Fruit fly (Drosophila melanogaster): ENCODE results near the gene Eig71Eh.

The Eig71Eh gene

DNA sequence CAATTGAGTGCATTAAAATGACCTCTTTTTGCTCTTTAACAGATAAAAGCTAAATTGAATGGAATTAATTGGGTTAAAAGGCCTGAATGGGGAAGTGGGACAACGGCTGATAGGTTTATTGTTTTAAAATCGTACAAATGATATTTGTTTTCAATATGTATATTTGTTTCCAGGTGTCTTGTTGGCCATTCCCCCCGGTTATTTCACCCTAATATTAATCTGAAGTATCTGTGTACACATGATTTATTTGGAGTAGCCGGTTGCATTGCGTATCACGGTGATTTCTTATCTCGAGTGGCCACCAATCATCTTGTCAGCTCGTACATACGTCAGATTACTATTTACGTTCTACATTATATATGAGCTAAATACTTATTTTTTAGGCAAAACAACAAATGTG, 22.9 kb downstream of the Eig71Eh start (continued):
- TF ChIP-seq CG6689 (GFP tag; IDR thresholded peaks at IDR 0.05) (no peak), bsh (GFP tag; optimal IDR thresholded peaks at IDR 0.05) (peak in 1 of 2 experiments; percentile 15), CG15696 (tag; optimal IDR thresholded peaks at IDR 0.05) (no peak), CG9817 (tag; optimal IDR thresholded peaks at IDR 0.05) (no peak), CG17612 (GFP tag; IDR thresholded peaks at IDR 0.05) (no peak), Hey (tag; optimal IDR thresholded peaks at IDR 0.05) (peak; percentile 9), eyg (GFP tag; optimal IDR thresholded peaks at IDR 0.05) (no peak), Dp (GFP tag; optimal IDR thresholded peaks at IDR 0.05) (no peak), sc (optimal IDR thresholded peaks at IDR 0.05) (no peak), sc (GFP tag; optimal IDR thresholded peaks at IDR 0.05) (peak; percentile 28), CG7928 (GFP tag; optimal IDR thresholded peaks at IDR 0.05) (no peak), CG34376 (GFP tag; optimal IDR thresholded peaks at IDR 0.05) (peak; percentile 45), CG14965 (GFP tag; optimal IDR thresholded peaks at IDR 0.05; ENCODE audit: borderline replicate concordance) (no peak), ewg (GFP tag; optimal IDR thresholded peaks at IDR 0.05) (no peak), CG14667 (GFP tag; IDR thresholded peaks at IDR 0.05) (no peak), chn (GFP tag; optimal IDR thresholded peaks at IDR 0.05) (no peak), CG7372 (GFP tag; IDR thresholded peaks at IDR 0.05) (no peak), ara (GFP tag; IDR thresholded peaks at IDR 0.05) (peak; percentile 50; the same call in 1 of the 2 replicates), CG32532 (GFP tag; IDR thresholded peaks at IDR 0.05) (no peak), CG1024 (GFP tag; IDR thresholded peaks at IDR 0.05) (no peak), GATAe (GFP tag; conservative IDR thresholded peaks at IDR 0.05) (no peak), yki (optimal IDR thresholded peaks at IDR 0.05) (no peak), sob (GFP tag; IDR thresholded peaks at IDR 0.05) (no peak), MBD-R2 (GFP tag; IDR thresholded peaks at IDR 0.05) (no peak), CG7963 (GFP tag; IDR thresholded peaks at IDR 0.05; ENCODE audit: partially characterized antibody) (no peak), zen (tag; optimal IDR thresholded peaks at IDR 0.05) (no peak), sens (GFP tag) (peak; percentile 60), Hr3 (GFP tag; optimal IDR thresholded peaks at IDR 0.05) (no peak), sisA (GFP tag; IDR thresholded peaks at IDR 0.05) (no peak), CG14710 (tag; optimal IDR thresholded peaks at IDR 0.05) (no peak), sug (tag; optimal IDR thresholded peaks at IDR 0.05) (peak; percentile 65), CG31388 (GFP tag; optimal IDR thresholded peaks at IDR 0.05) (no peak), CG1603 (tag; optimal IDR thresholded peaks at IDR 0.05) (peak; percentile 20), chif (GFP tag; optimal IDR thresholded peaks at IDR 0.05) (no peak), seq (GFP tag; IDR thresholded peaks at IDR 0.05) (no peak), CG4730 (GFP tag; IDR thresholded peaks at IDR 0.05) (no peak), Trl (optimal IDR thresholded peaks at IDR 0.05) (no peak), Trl (GFP tag; optimal IDR thresholded peaks at IDR 0.05) (no peak), Mad (GFP tag; optimal IDR thresholded peaks at IDR 0.05) (no peak), grn (GFP tag; optimal IDR thresholded peaks at IDR 0.05) (peak; percentile 81), CG32767 (GFP tag; IDR thresholded peaks at IDR 0.05) (no peak), CG10321 (GFP tag; IDR thresholded peaks at IDR 0.05) (0 out of 2 replicates have a peak, but pooled peaks have one; percentile 21), ken (GFP tag; IDR thresholded peaks at IDR 0.05) (no peak), Fer2 (tag; optimal IDR thresholded peaks at IDR 0.05) (no peak), CG7357 (GFP tag; IDR thresholded peaks at IDR 0.05) (no peak), p53 (GFP tag; optimal IDR thresholded peaks at IDR 0.05) (no peak), zen2 (GFP tag; IDR thresholded peaks at IDR 0.05; ENCODE audit: partially characterized antibody) (no peak), CG33557 (GFP tag; optimal IDR thresholded peaks at IDR 0.05) (peak; percentile 2), CG2678 (tag; optimal IDR thresholded peaks at IDR 0.05) (peak; percentile 5), gt (GFP tag; IDR thresholded peaks at IDR 0.05) (no peak), exex (tag; optimal IDR thresholded peaks at IDR 0.05) (peak; percentile 84), CG17829 (tag; optimal IDR thresholded peaks at IDR 0.05) (no peak), mirr (GFP tag; optimal IDR thresholded peaks at IDR 0.05) (peak; percentile 39)

Measured in whole organism, embryonic.